Worm (Caenorhabditis elegans): ENCODE results near the gene K02A2.1.

ce11 chrII:7419563-7419962 lies 15.5 kb upstream of the K02A2.1 start:
- TF ChIP-seq skn-1 (tag; optimal IDR thresholded peaks at IDR 0.05) = no peak
- no peak for TF ChIP-seq unc-39 (tag; optimal IDR thresholded peaks at IDR 0.05)
- no peak for TF ChIP-seq eor-1 (tag; optimal IDR thresholded peaks at IDR 0.05)
- TF ChIP-seq fkh-10 (GFP tag; optimal IDR thresholded peaks at IDR 0.05) = no peak
- TF ChIP-seq mdl-1 (tag; optimal IDR thresholded peaks at IDR 0.05) = no peak
- TF ChIP-seq ztf-11 (tag; optimal IDR thresholded peaks at IDR 0.05) = no peak
